Fruit fly (Drosophila melanogaster) whole organism, embryonic: Measurements from ENCODE around the gene Rab14.

ENCODE experiments used
- Asciz ChIP-seq: fragments of 200-800 bp; sonication (Bioruptor generic); optimal IDR thresholded peaks from 2 replicates; lab custom pipeline; 2017; ENCODE audit warnings: missing biosample characterization, mild to moderate bottlenecking, missing genetic modification characterization, missing genetic modification reagents
- CG10431 ChIP-seq: fragments of 200-800 bp; sonication (Bioruptor generic); optimal IDR thresholded peaks from 3 replicates; lab custom pipeline; 2018; ENCODE audit warnings: missing biosample characterization, mild to moderate bottlenecking, missing genetic modification characterization
- CG11398 ChIP-seq: fragments of 200-800 bp; sonication (Bioruptor generic); optimal IDR thresholded peaks from 2 replicates; lab custom pipeline; 2016; ENCODE audit warnings: missing biosample characterization, missing genetic modification characterization
- CG13624 ChIP-seq: fragments of 200-800 bp; sonication (Bioruptor generic); optimal IDR thresholded peaks from 2 replicates; lab custom pipeline; 2016; ENCODE audit warnings: missing biosample characterization, missing genetic modification characterization
- CG14441 ChIP-seq: fragments of 200-800 bp; sonication (Bioruptor generic); IDR thresholded peaks from 2 replicates; pipeline ENCODE4 v1.3.6; 2022; ENCODE audit warnings: missing biosample characterization, missing genetic modification characterization
- CG14667 ChIP-seq: fragments of 200-800 bp; sonication (Bioruptor generic); IDR thresholded peaks from 2 replicates; pipeline ENCODE4 v1.3.6; 2022; ENCODE audit warnings: missing biosample characterization, missing genetic modification characterization
- CG15269 ChIP-seq: fragments of 200-800 bp; sonication (Bioruptor generic); optimal IDR thresholded peaks from 2 replicates; lab custom pipeline; 2018; ENCODE audit warnings: missing biosample characterization, mild to moderate bottlenecking, missing genetic modification characterization, moderate library complexity
- CG15514 ChIP-seq: fragments of 200-800 bp; sonication (Bioruptor generic); optimal IDR thresholded peaks from 3 replicates; lab custom pipeline; 2017; ENCODE audit warnings: missing biosample characterization, missing genetic modification characterization, mild to moderate bottlenecking, moderate library complexity, missing genetic modification reagents
- CG1647 ChIP-seq: fragments of 200-800 bp; sonication (Bioruptor generic); optimal IDR thresholded peaks from 3 replicates; lab custom pipeline; 2016; ENCODE audit warnings: missing biosample characterization, missing genetic modification characterization
- CG2678 ChIP-seq: fragments of 200-800 bp; sonication (Bioruptor generic); optimal IDR thresholded peaks from 3 replicates; lab custom pipeline; 2019; ENCODE audit warnings: missing biosample characterization, mild to moderate bottlenecking, missing genetic modification characterization, moderate library complexity
- CG31224 ChIP-seq: fragments of 200-800 bp; sonication (Bioruptor generic); IDR thresholded peaks from 2 replicates; pipeline ENCODE4 v1.3.6; 2022; ENCODE audit warnings: missing biosample characterization, missing genetic modification characterization
- CG3281 ChIP-seq: fragments of 200-800 bp; sonication (Bioruptor generic); optimal IDR thresholded peaks from 3 replicates; lab custom pipeline; 2017; ENCODE audit warnings: missing biosample characterization, mild to moderate bottlenecking, missing genetic modification characterization
- CG6683 ChIP-seq: fragments of 200-800 bp; sonication (Bioruptor generic); optimal IDR thresholded peaks from 2 replicates; lab custom pipeline; 2017; ENCODE audit warnings: missing biosample characterization, mild to moderate bottlenecking, missing genetic modification characterization, missing genetic modification reagents
- CG8944 ChIP-seq: fragments of 200-800 bp; sonication (Bioruptor generic); optimal IDR thresholded peaks from 3 replicates; lab custom pipeline; 2016; ENCODE audit warnings: missing biosample characterization, missing genetic modification characterization
- D19A ChIP-seq: fragments of 200-800 bp; optimal IDR thresholded peaks from 3 replicates; lab custom pipeline; 2019; ENCODE audit warnings: missing biosample characterization, mild to moderate bottlenecking, missing genetic modification characterization, moderate library complexity
- Doc3 ChIP-seq: fragments of 200-800 bp; sonication (Bioruptor generic); IDR thresholded peaks from 3 replicates; pipeline ENCODE4 v1.3.6; 2022; ENCODE audit warnings: missing biosample characterization, missing genetic modification characterization; ENCODE audit not compliant: partially characterized antibody
- Hand ChIP-seq: fragments of 200-800 bp; sonication (Bioruptor generic); optimal IDR thresholded peaks from 2 replicates; lab custom pipeline; 2017; ENCODE audit warnings: mild to moderate bottlenecking, missing biosample characterization, missing genetic modification reagents, missing genetic modification characterization
- Jarid2 ChIP-seq: fragments of 200-800 bp; sonication (Bioruptor generic); optimal IDR thresholded peaks from 3 replicates; lab custom pipeline; 2017; ENCODE audit warnings: mild to moderate bottlenecking, missing biosample characterization, missing genetic modification reagents, missing genetic modification characterization
- Med ChIP-seq: fragments of 200-800 bp; sonication (Bioruptor generic); peaks from one replicate; lab custom pipeline; 2016; ENCODE audit warnings: missing biosample characterization, missing genetic modification characterization, mild to moderate bottlenecking, inconsistent platforms, moderate library complexity
- Nf-YB ChIP-seq: fragments of 200-800 bp; sonication (Bioruptor generic); optimal IDR thresholded peaks from 3 replicates; lab custom pipeline; 2019; ENCODE audit warnings: missing biosample characterization, mild to moderate bottlenecking, missing genetic modification characterization, moderate library complexity
- Oli ChIP-seq: fragments of 200-800 bp; sonication (Bioruptor generic); optimal IDR thresholded peaks from 2 replicates; lab custom pipeline; 2018; ENCODE audit warnings: missing biosample characterization, mild to moderate bottlenecking, missing genetic modification characterization, moderate library complexity
- PHDP ChIP-seq: fragments of 200-800 bp; sonication (Bioruptor generic); optimal IDR thresholded peaks from 3 replicates; lab custom pipeline; 2018; ENCODE audit warnings: missing biosample characterization, mild to moderate bottlenecking, missing genetic modification characterization, moderate library complexity
- Ravus ChIP-seq: fragments of 200-800 bp; sonication (Bioruptor generic); IDR thresholded peaks from 2 replicates; pipeline ENCODE4 v1.3.6; 2022; ENCODE audit warnings: missing biosample characterization, missing genetic modification characterization
- Taf1 ChIP-seq: fragments of 200-800 bp; sonication (Bioruptor generic); IDR thresholded peaks from 2 replicates; pipeline ENCODE4 v1.3.6; 2022; ENCODE audit warnings: missing biosample characterization, missing genetic modification characterization
- Vsx1 ChIP-seq: fragments of 200-800 bp; sonication (Bioruptor generic); optimal IDR thresholded peaks from 2 replicates; lab custom pipeline; 2017; ENCODE audit warnings: missing biosample characterization, mild to moderate bottlenecking, missing genetic modification characterization, missing genetic modification reagents
- Xrp1 ChIP-seq: fragments of 200-800 bp; sonication (Bioruptor generic); IDR thresholded peaks from 2 replicates; pipeline ENCODE4 v1.3.6; 2022; ENCODE audit warnings: missing biosample characterization, missing genetic modification characterization
- bab2 ChIP-seq: fragments of 200-800 bp; sonication (Bioruptor generic); optimal IDR thresholded peaks from 2 replicates; lab custom pipeline; 2016; ENCODE audit warnings: missing biosample characterization, missing genetic modification characterization
- bcd ChIP-seq: fragments of 200-800 bp; sonication (Bioruptor generic); optimal IDR thresholded peaks from 2 replicates; lab custom pipeline; 2017; ENCODE audit warnings: missing biosample characterization, mild to moderate bottlenecking, missing genetic modification characterization
- bsh ChIP-seq, 2 experiments: fragments of 200-800 bp; sonication (Bioruptor generic); optimal IDR thresholded peaks; 2 replicates each; lab custom pipeline; 2017 to 2018; ENCODE audit warnings: mild to moderate bottlenecking in 2 of 2, missing biosample characterization in 2 of 2, missing genetic modification characterization in 2 of 2, moderate library complexity in 1 of 2
- cas ChIP-seq: fragments of 200-800 bp; sonication (Bioruptor generic); IDR thresholded peaks from 2 replicates; pipeline ENCODE4 v1.3.6; 2022; ENCODE audit warnings: missing biosample characterization, missing genetic modification characterization
- chinmo ChIP-seq: fragments of 200-800 bp; sonication (Bioruptor generic); IDR thresholded peaks from 4 replicates; pipeline ENCODE4 v1.3.6; 2022; ENCODE audit warnings: missing biosample characterization, missing genetic modification characterization; ENCODE audit not compliant: partially characterized antibody
- chn ChIP-seq: fragments of 200-800 bp; sonication (Bioruptor generic); optimal IDR thresholded peaks from 2 replicates; lab custom pipeline; 2016; ENCODE audit warnings: missing biosample characterization, missing genetic modification characterization
- dan ChIP-seq: fragments of 200-800 bp; sonication (Bioruptor generic); IDR thresholded peaks from 2 replicates; pipeline ENCODE4 v1.3.6; 2022; ENCODE audit warnings: missing biosample characterization, missing genetic modification characterization
- ems ChIP-seq: fragments of 200-800 bp; sonication (Bioruptor generic); optimal IDR thresholded peaks from 3 replicates; lab custom pipeline; 2016; ENCODE audit warnings: missing biosample characterization, missing genetic modification characterization
- esg ChIP-seq: fragments of 200-800 bp; sonication (Bioruptor generic); conservative IDR thresholded peaks from 2 replicates; pipeline ENCODE4 v1.3.6; 2022; ENCODE audit warnings: missing biosample characterization, missing genetic modification characterization
- exex ChIP-seq: fragments of 200-800 bp; sonication (Bioruptor generic); optimal IDR thresholded peaks from 4 replicates; lab custom pipeline; 2018; ENCODE audit warnings: missing biosample characterization, mild to moderate bottlenecking, missing genetic modification characterization, moderate library complexity
- gcm ChIP-seq: fragments of 200-800 bp; sonication (Bioruptor generic); optimal IDR thresholded peaks from 2 replicates; lab custom pipeline; 2019; ENCODE audit warnings: missing biosample characterization, mild to moderate bottlenecking, missing genetic modification characterization, moderate library complexity
- gsb ChIP-seq: fragments of 200-800 bp; sonication (Bioruptor generic); IDR thresholded peaks from 2 replicates; pipeline ENCODE4 v1.3.6; 2022; ENCODE audit warnings: missing biosample characterization, missing genetic modification characterization
- hth ChIP-seq: fragments of >200 bp; optimal IDR thresholded peaks from 2 replicates; lab custom pipeline; 2017; ENCODE audit warnings: inconsistent platforms
- lov ChIP-seq, 2 experiments: fragments of 200-800 bp in 1 of 2; fragments of >200 bp in 1 of 2; sonication (Bioruptor generic) in 1 of 2; IDR thresholded peaks in 1 of 2; optimal IDR thresholded peaks in 1 of 2; 2 replicates in 1 of 2; 3 replicates in 1 of 2; pipeline versions ENCODE4 v1.3.6 to Lab custom; 2017 to 2022; ENCODE audit warnings: missing biosample characterization in 1 of 2, missing genetic modification characterization in 1 of 2
- odd ChIP-seq: fragments of 200-800 bp; sonication (Bioruptor generic); optimal IDR thresholded peaks from 2 replicates; lab custom pipeline; 2017; ENCODE audit warnings: missing biosample characterization, mild to moderate bottlenecking, missing genetic modification characterization
- onecut ChIP-seq: fragments of 200-800 bp; sonication (Bioruptor generic); IDR thresholded peaks from 2 replicates; pipeline ENCODE4 v1.3.6; 2022; ENCODE audit warnings: missing biosample characterization, missing genetic modification characterization
- pita ChIP-seq: fragments of 200-800 bp; sonication (Bioruptor generic); optimal IDR thresholded peaks from 2 replicates; lab custom pipeline; 2017; ENCODE audit warnings: missing biosample characterization, mild to moderate bottlenecking, missing genetic modification characterization
- pzg ChIP-seq: fragments of 200-800 bp; sonication (Bioruptor generic); optimal IDR thresholded peaks from 3 replicates; lab custom pipeline; 2018; ENCODE audit warnings: missing biosample characterization, mild to moderate bottlenecking, missing genetic modification characterization, moderate library complexity
- sd ChIP-seq: fragments of 200-800 bp; sonication (Bioruptor generic); optimal IDR thresholded peaks from 3 replicates; lab custom pipeline; 2018; ENCODE audit warnings: missing biosample characterization, mild to moderate bottlenecking, missing genetic modification characterization, moderate library complexity
- sens-2 ChIP-seq: fragments of 200-800 bp; sonication (Bioruptor generic); IDR thresholded peaks from 2 replicates; pipeline ENCODE4 v1.3.6; 2022; ENCODE audit warnings: missing biosample characterization, missing genetic modification characterization
- sim ChIP-seq: fragments of 200-800 bp; sonication (Bioruptor generic); IDR thresholded peaks from 2 replicates; pipeline ENCODE4 v1.3.6; 2022; ENCODE audit warnings: missing biosample characterization, missing genetic modification characterization
- slou ChIP-seq: fragments of 200-800 bp; sonication (Bioruptor generic); optimal IDR thresholded peaks from 3 replicates; lab custom pipeline; 2016; ENCODE audit warnings: missing biosample characterization, missing genetic modification characterization
- stc ChIP-seq: fragments of 200-800 bp; sonication (Bioruptor generic); IDR thresholded peaks from 2 replicates; pipeline ENCODE4 v1.3.6; 2022; ENCODE audit warnings: missing biosample characterization, missing genetic modification characterization

The Rab14 gene

DNA sequence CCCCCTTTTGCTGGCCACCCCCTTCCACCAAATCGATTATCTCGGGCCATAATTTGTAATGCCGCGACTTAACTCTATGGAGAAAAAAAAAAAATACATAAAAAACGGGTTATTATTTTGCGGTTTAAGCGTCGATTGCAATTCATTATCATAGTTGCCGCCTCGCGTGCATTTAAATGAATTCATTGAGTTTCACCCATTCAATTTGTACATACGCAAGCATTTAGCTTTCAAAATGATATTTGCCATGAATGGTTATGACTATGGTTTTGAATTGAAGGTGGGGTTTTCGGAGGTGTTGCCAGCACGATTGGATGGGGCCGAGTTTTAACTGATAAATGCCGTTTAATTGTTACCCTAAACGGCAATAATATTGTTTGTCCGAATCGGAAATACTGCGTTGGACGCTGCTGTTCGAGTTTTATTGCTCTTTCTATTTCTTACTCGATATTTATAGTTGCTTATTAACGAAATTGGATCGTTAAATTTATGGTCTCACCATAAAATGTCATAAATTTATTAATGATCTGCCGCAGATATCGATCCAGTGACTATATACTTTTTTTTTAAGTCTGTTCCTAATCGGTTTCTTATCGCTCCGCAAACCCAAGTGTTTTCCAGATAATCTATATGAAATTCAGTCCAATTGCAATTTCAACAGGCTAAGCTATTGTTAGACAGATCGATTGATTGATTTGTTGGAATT is 50.0 kb downstream of the Rab14 start (continued):
- TF ChIP-seq Vsx1 (GFP tag; lab: Kevin White, UChicago) = peak; percentile 84
- TF ChIP-seq slou (GFP tag; lab: Kevin White, UChicago) = no peak
- no peak for TF ChIP-seq chn (GFP tag; lab: Kevin White, UChicago)
- no peak for TF ChIP-seq CG13624
- TF ChIP-seq D19A = no peak
- peak in 1 of 2 experiments; percentile 8 for TF ChIP-seq bsh (GFP tag; optimal IDR thresholded peaks at IDR 0.05; lab: Kevin White, UChicago)
- TF ChIP-seq cas = no peak
- no peak for TF ChIP-seq Ravus
- TF ChIP-seq Taf1 (GFP tag; lab: Robert Waterston, UW) = no peak
- TF ChIP-seq Xrp1 (GFP tag; lab: Robert Waterston, UW) = no peak
- no peak for TF ChIP-seq CG11398 (GFP tag; lab: Kevin White, UChicago)
- no peak for TF ChIP-seq sim (GFP tag; lab: Robert Waterston, UW)
- TF ChIP-seq hth (lab: Kevin White, UChicago) = no peak
- no peak for TF ChIP-seq pzg (GFP tag; lab: Kevin White, UChicago)
- peak; percentile 14 for TF ChIP-seq CG3281 (GFP tag; lab: Kevin White, UChicago)
- TF ChIP-seq gcm (GFP tag; lab: Kevin White, UChicago) = peak; percentile 60
- peak; percentile 16 for TF ChIP-seq CG15514 (GFP tag; lab: Kevin White, UChicago)
- no peak for TF ChIP-seq CG14667 (GFP tag; lab: Robert Waterston, UW)
- peak; percentile 40 for TF ChIP-seq odd (GFP tag; lab: Kevin White, UChicago)
- TF ChIP-seq gsb (GFP tag; lab: Robert Waterston, UW) = no peak
- peak; percentile 42 for TF ChIP-seq Asciz
- 0 out of 2 replicates have a peak, but pooled peaks have one; percentile 21 for TF ChIP-seq sens-2
- no peak for TF ChIP-seq esg (GFP tag; lab: Robert Waterston, UW)
- TF ChIP-seq Nf-YB (GFP tag; lab: Kevin White, UChicago) = peak; percentile 45
- peak; percentile 69 for TF ChIP-seq CG2678
- TF ChIP-seq Jarid2 (GFP tag; lab: Kevin White, UChicago) = peak; percentile 1
- peak; percentile 27 for TF ChIP-seq CG10431 (GFP tag; lab: Kevin White, UChicago)
- no peak for TF ChIP-seq CG6683 (GFP tag; lab: Kevin White, UChicago)
- TF ChIP-seq dan = no peak
- no peak for TF ChIP-seq bab2 (GFP tag; lab: Kevin White, UChicago)
- TF ChIP-seq ems = no peak
- TF ChIP-seq pita = no peak
- no peak for TF ChIP-seq chinmo
- no peak for TF ChIP-seq CG1647 (GFP tag; lab: Kevin White, UChicago)
- peak; percentile 43; the same call in 1 of the 2 replicates for TF ChIP-seq stc (GFP tag; lab: Robert Waterston, UW)
- TF ChIP-seq sd (tag; lab: Kevin White, UChicago) = peak; percentile 51
- TF ChIP-seq CG15269 (tag; lab: Kevin White, UChicago) = peak; percentile 21
- TF ChIP-seq CG8944 (GFP tag; lab: Kevin White, UChicago) = no peak
- TF ChIP-seq Doc3 = no peak
- no peak for TF ChIP-seq bcd (GFP tag; lab: Kevin White, UChicago)
- no peak for TF ChIP-seq CG31224 (GFP tag; lab: Robert Waterston, UW)
- TF ChIP-seq Hand (GFP tag; lab: Kevin White, UChicago) = no peak
- no peak for TF ChIP-seq lov (optimal IDR thresholded peaks at IDR 0.05; lab: Kevin White, UChicago)
- TF ChIP-seq lov (GFP tag; IDR thresholded peaks at IDR 0.05; lab: Robert Waterston, UW) = no peak
- TF ChIP-seq onecut (GFP tag; lab: Robert Waterston, UW) = 0 out of 2 replicates have a peak, but pooled peaks have one; percentile 3
- peak; percentile 17 for TF ChIP-seq Oli (tag; lab: Kevin White, UChicago)
- TF ChIP-seq exex = peak; percentile 88
- peak; percentile 72 for TF ChIP-seq PHDP (tag; lab: Kevin White, UChicago)
- peak; percentile 50 for TF ChIP-seq Med (GFP tag; lab: Kevin White, UChicago)
- 0 out of 2 replicates have a peak, but pooled peaks have one; percentile 7 for TF ChIP-seq CG14441 (GFP tag; lab: Robert Waterston, UW)
